Worm (Caenorhabditis elegans) whole organism, L1 larva: ENCODE measurements around the gene F43C11.8.

Source experiments
- C04F5.9 ChIP-seq: sonication (generic microtip); optimal IDR thresholded peaks from 2 replicates; lab custom pipeline; 2016; ENCODE audit warnings: missing genetic modification characterization, missing compliant biosample characterization
- C16A3.4 ChIP-seq: fragments of 150-350 bp; optimal IDR thresholded peaks from 2 replicates; lab custom pipeline; 2014; ENCODE audit warnings: missing biosample characterization, missing genetic modification characterization
- F16B12.6 ChIP-seq: fragments of 150-350 bp; optimal IDR thresholded peaks from 2 replicates; lab custom pipeline; 2014; ENCODE audit warnings: missing biosample characterization, missing genetic modification characterization
- aha-1 ChIP-seq: fragments of 150-350 bp; optimal IDR thresholded peaks from 2 replicates; lab custom pipeline; 2014; ENCODE audit warnings: missing biosample characterization, missing genetic modification characterization
- alr-1 ChIP-seq: fragments of 200-800 bp; sonication (Bioruptor generic); optimal IDR thresholded peaks from 2 replicates; lab custom pipeline; 2018; ENCODE audit warnings: borderline replicate concordance, mild to moderate bottlenecking, missing genetic modification characterization, missing compliant biosample characterization
- aly-2 ChIP-seq: fragments of 150-350 bp; optimal IDR thresholded peaks from 2 replicates; lab custom pipeline; 2014; ENCODE audit warnings: missing biosample characterization, missing genetic modification characterization
- blmp-1 ChIP-seq: fragments of 150-350 bp; optimal IDR thresholded peaks from 2 replicates; lab custom pipeline; 2014; ENCODE audit warnings: missing biosample characterization, missing genetic modification characterization
- ceh-63 ChIP-seq: fragments of 200-800 bp; sonication (Bioruptor generic); optimal IDR thresholded peaks from 2 replicates; lab custom pipeline; 2018; ENCODE audit warnings: mild to moderate bottlenecking, missing genetic modification characterization, missing compliant biosample characterization
- ceh-88 ChIP-seq: fragments of 200-800 bp; sonication (Bioruptor generic); IDR thresholded peaks from 2 replicates; pipeline ENCODE4 v1.3.6; 2022; ENCODE audit warnings: missing genetic modification characterization, missing compliant biosample characterization
- ceh-90 ChIP-seq: sonication (generic microtip); optimal IDR thresholded peaks from 2 replicates; lab custom pipeline; 2016; ENCODE audit warnings: missing genetic modification characterization, missing compliant biosample characterization
- ces-1 ChIP-seq: fragments of 150-350 bp; optimal IDR thresholded peaks from 2 replicates; lab custom pipeline; 2014; ENCODE audit warnings: missing biosample characterization, missing genetic modification reagents, missing genetic modification characterization
- dpl-1 ChIP-seq, 3 experiments: fragments of 150-350 bp in 2 of 3; sonication (generic microtip) in 1 of 3; optimal IDR thresholded peaks; 2 replicates each; lab custom pipeline; 2014 to 2017; ENCODE audit warnings: missing biosample characterization in 3 of 3, missing genetic modification characterization in 3 of 3, missing genetic modification reagents in 3 of 3
- egl-13 ChIP-seq: sonication (generic microtip); optimal IDR thresholded peaks from 2 replicates; lab custom pipeline; 2016; ENCODE audit warnings: missing genotype, missing genetic modification reagents, missing genetic modification characterization, missing compliant biosample characterization
- elt-2 ChIP-seq: sonication (generic microtip); optimal IDR thresholded peaks from 2 replicates; lab custom pipeline; 2016; ENCODE audit warnings: missing genetic modification characterization, mild to moderate bottlenecking, inconsistent platforms, missing compliant biosample characterization, missing genetic modification reagents
- elt-3 ChIP-seq, 6 experiments: fragments of 150-350 bp in 1 of 6; sonication (generic microtip); optimal IDR thresholded peaks; 2 replicates each; lab custom pipeline; 2017 to 2018; ENCODE audit warnings: missing biosample characterization in 6 of 6, missing genetic modification characterization in 6 of 6, inconsistent platforms in 1 of 6
- fkh-10 ChIP-seq: sonication (generic microtip); optimal IDR thresholded peaks from 2 replicates; lab custom pipeline; 2017; ENCODE audit warnings: missing biosample characterization, missing genetic modification reagents, missing genetic modification characterization
- fkh-4 ChIP-seq: sonication (generic microtip); optimal IDR thresholded peaks from 2 replicates; lab custom pipeline; 2016; ENCODE audit warnings: missing compliant biosample characterization, missing genetic modification characterization, borderline replicate concordance
- fkh-8 ChIP-seq: sonication (generic microtip); optimal IDR thresholded peaks from 2 replicates; lab custom pipeline; 2016; ENCODE audit warnings: mild to moderate bottlenecking, missing genetic modification characterization, missing compliant biosample characterization
- fos-1 ChIP-seq: fragments of 150-350 bp; optimal IDR thresholded peaks from 2 replicates; lab custom pipeline; 2014; ENCODE audit warnings: missing biosample characterization, missing genetic modification characterization
- hlh-4 ChIP-seq: sonication (generic microtip); optimal IDR thresholded peaks from 2 replicates; lab custom pipeline; 2016; ENCODE audit warnings: mild to moderate bottlenecking, missing genetic modification characterization, missing compliant biosample characterization
- hpl-2 ChIP-seq: fragments of 150-350 bp; optimal IDR thresholded peaks from 2 replicates; lab custom pipeline; 2014; ENCODE audit warnings: missing biosample characterization, missing genetic modification reagents, missing genetic modification characterization
- irx-1 ChIP-seq: sonication (generic microtip); optimal IDR thresholded peaks from 2 replicates; lab custom pipeline; 2016; ENCODE audit warnings: missing genetic modification characterization, missing compliant biosample characterization
- isw-1 ChIP-seq: fragments of 200-800 bp; sonication (Bioruptor generic); IDR thresholded peaks from 2 replicates; pipeline ENCODE4 v1.3.6; 2022; ENCODE audit warnings: missing genetic modification characterization, missing compliant biosample characterization
- lin-13 ChIP-seq: fragments of 150-350 bp; optimal IDR thresholded peaks from 2 replicates; lab custom pipeline; 2014; ENCODE audit warnings: missing biosample characterization, missing genetic modification reagents, missing genetic modification characterization
- lin-15B ChIP-seq: fragments of 150-350 bp; sonication (generic microtip); optimal IDR thresholded peaks from 3 replicates; lab custom pipeline; 2014; ENCODE audit warnings: missing biosample characterization, missing genetic modification characterization
- lin-35 ChIP-seq, 2 experiments: fragments of 150-350 bp; optimal IDR thresholded peaks; 2 replicates each; lab custom pipeline; 2014; ENCODE audit warnings: missing biosample characterization in 2 of 2, missing genetic modification characterization in 2 of 2, missing genetic modification reagents in 2 of 2
- lir-3 ChIP-seq: sonication (generic microtip); optimal IDR thresholded peaks from 2 replicates; lab custom pipeline; 2016; ENCODE audit warnings: mild to moderate bottlenecking, missing genetic modification characterization, moderate library complexity, missing compliant biosample characterization; ENCODE audit not compliant: poor library complexity
- mef-2 ChIP-seq: fragments of 150-350 bp; optimal IDR thresholded peaks from 2 replicates; lab custom pipeline; 2014; ENCODE audit warnings: missing biosample characterization, missing genetic modification characterization
- mep-1 ChIP-seq: fragments of 150-350 bp; optimal IDR thresholded peaks from 2 replicates; lab custom pipeline; 2014; ENCODE audit warnings: missing biosample characterization, missing genetic modification characterization
- nhr-12 ChIP-seq: sonication (generic microtip); optimal IDR thresholded peaks from 2 replicates; lab custom pipeline; 2017; ENCODE audit warnings: missing biosample characterization, missing genetic modification characterization
- nhr-19 ChIP-seq: fragments of 200-800 bp; sonication (Bioruptor generic); conservative IDR thresholded peaks from 2 replicates; pipeline ENCODE4 v1.3.6; 2022; ENCODE audit warnings: missing genetic modification characterization, missing compliant biosample characterization
- nhr-20 ChIP-seq: sonication (generic microtip); optimal IDR thresholded peaks from 2 replicates; lab custom pipeline; 2016; ENCODE audit warnings: mild to moderate bottlenecking, missing genetic modification characterization, missing compliant biosample characterization
- nhr-237 ChIP-seq: fragments of 150-350 bp; optimal IDR thresholded peaks from 2 replicates; lab custom pipeline; 2014; ENCODE audit warnings: missing biosample characterization, missing genetic modification characterization
- nhr-28 ChIP-seq: fragments of 150-350 bp; optimal IDR thresholded peaks from 2 replicates; lab custom pipeline; 2014; ENCODE audit warnings: missing biosample characterization, missing genetic modification characterization
- nhr-47 ChIP-seq: sonication (generic microtip); optimal IDR thresholded peaks from 2 replicates; lab custom pipeline; 2016; ENCODE audit warnings: mild to moderate bottlenecking, missing genetic modification characterization, moderate library complexity, missing compliant biosample characterization
- nhr-71 ChIP-seq: sonication (generic microtip); optimal IDR thresholded peaks from 2 replicates; lab custom pipeline; 2016; ENCODE audit warnings: mild to moderate bottlenecking, missing genetic modification characterization, moderate library complexity, missing compliant biosample characterization
- nhr-76 ChIP-seq: sonication (generic microtip); optimal IDR thresholded peaks from 2 replicates; lab custom pipeline; 2017; ENCODE audit warnings: missing biosample characterization, missing genetic modification characterization
- nhr-77 ChIP-seq: fragments of 150-350 bp; optimal IDR thresholded peaks from 2 replicates; lab custom pipeline; 2014; ENCODE audit warnings: missing biosample characterization, missing genetic modification characterization
- nhr-84 ChIP-seq: sonication (generic microtip); optimal IDR thresholded peaks from 2 replicates; lab custom pipeline; 2017; ENCODE audit warnings: missing biosample characterization, missing genetic modification characterization
- nhr-85 ChIP-seq: sonication (generic microtip); peaks from one replicate; lab custom pipeline; 2016; ENCODE audit warnings: missing genetic modification characterization, inconsistent platforms, missing compliant biosample characterization
- nhr-90 ChIP-seq: sonication (generic microtip); optimal IDR thresholded peaks from 2 replicates; lab custom pipeline; 2016; ENCODE audit warnings: mild to moderate bottlenecking, missing genetic modification characterization, missing compliant biosample characterization; ENCODE audit not compliant: poor library complexity
- pag-3 ChIP-seq: sonication (generic microtip); optimal IDR thresholded peaks from 2 replicates; lab custom pipeline; 2017; ENCODE audit warnings: missing genetic modification characterization, mild to moderate bottlenecking, missing compliant biosample characterization, antibody characterized with exemption, borderline replicate concordance; ENCODE audit not compliant: insufficient read depth
- pax-3 ChIP-seq: fragments of 200-800 bp; sonication (Bioruptor generic); optimal IDR thresholded peaks from 2 replicates; lab custom pipeline; 2018; ENCODE audit warnings: mild to moderate bottlenecking, missing genetic modification characterization, moderate library complexity, missing compliant biosample characterization
- rnt-1 ChIP-seq: sonication (generic microtip); optimal IDR thresholded peaks from 2 replicates; lab custom pipeline; 2016; ENCODE audit warnings: mild to moderate bottlenecking, missing genetic modification characterization, moderate library complexity, missing compliant biosample characterization
- snu-23 ChIP-seq: sonication (generic microtip); optimal IDR thresholded peaks from 2 replicates; lab custom pipeline; 2016; ENCODE audit warnings: missing genetic modification characterization, missing compliant biosample characterization
- sox-4 ChIP-seq: sonication (generic microtip); optimal IDR thresholded peaks from 2 replicates; lab custom pipeline; 2016; ENCODE audit warnings: missing genetic modification characterization, missing compliant biosample characterization
- sup-37 ChIP-seq: fragments of 200-800 bp; sonication (Bioruptor generic); optimal IDR thresholded peaks from 2 replicates; lab custom pipeline; 2018; ENCODE audit warnings: mild to moderate bottlenecking, missing genetic modification characterization, missing compliant biosample characterization
- tbx-2 ChIP-seq: sonication (generic microtip); optimal IDR thresholded peaks from 2 replicates; lab custom pipeline; 2016; ENCODE audit warnings: missing genetic modification characterization, missing compliant biosample characterization
- unc-130 ChIP-seq: fragments of 150-350 bp; optimal IDR thresholded peaks from 2 replicates; lab custom pipeline; 2017; ENCODE audit warnings: missing biosample characterization, missing genetic modification characterization, inconsistent platforms
- unc-30 ChIP-seq: sonication (generic microtip); optimal IDR thresholded peaks from 2 replicates; lab custom pipeline; 2017; ENCODE audit warnings: missing biosample characterization, missing genetic modification characterization
- unc-62 ChIP-seq: fragments of 150-350 bp; optimal IDR thresholded peaks from 2 replicates; lab custom pipeline; 2014; ENCODE audit warnings: missing biosample characterization, missing genetic modification reagents, missing genetic modification characterization
- unc-98 ChIP-seq: fragments of 200-800 bp; sonication (Bioruptor generic); IDR thresholded peaks from 2 replicates; pipeline ENCODE4 v1.3.6; 2022; ENCODE audit warnings: missing genetic modification characterization, missing compliant biosample characterization
- xbp-1 ChIP-seq: sonication (generic microtip); optimal IDR thresholded peaks from 2 replicates; lab custom pipeline; 2016; ENCODE audit warnings: missing genetic modification characterization, missing compliant biosample characterization
- ztf-11 ChIP-seq, 2 experiments: sonication (generic microtip); optimal IDR thresholded peaks; 2 replicates each; lab custom pipeline; 2016 to 2017; ENCODE audit warnings: missing genetic modification characterization in 2 of 2, missing biosample characterization in 1 of 2, missing compliant biosample characterization in 1 of 2

The F43C11.8 gene

ce11 chrII:2342004-2342479, 9.7 kb downstream of the F43C11.8 start, which contains the start of gene F43C11.6:
Gene F43C11.6 (plus strand): TSS chrII:2342429.
- TF ChIP-seq alr-1 (tag; lab: Kevin White, UChicago) (no peak), ces-1 (no peak), fkh-4 (tag; lab: Kevin White, UChicago) (no peak), irx-1 (tag; lab: Kevin White, UChicago) (no peak), nhr-85 (tag; lab: Kevin White, UChicago) (no peak), nhr-77 (tag; lab: Kevin White, UChicago) (no peak), nhr-90 (tag; lab: Kevin White, UChicago) (no peak), nhr-28 (tag; lab: Kevin White, UChicago) (no peak), ceh-90 (no peak), nhr-47 (no peak), egl-13 (tag; lab: Kevin White, UChicago) (no peak), ceh-88 (GFP tag; lab: Robert Waterston, UW) (no peak), snu-23 (GFP tag; lab: Kevin White, UChicago) (no peak), nhr-71 (no peak), pag-3 (tag; lab: Kevin White, UChicago) (no peak), unc-130 (tag; lab: Kevin White, UChicago) (no peak), nhr-237 (tag; lab: Kevin White, UChicago) (no peak), isw-1 (GFP tag; lab: Robert Waterston, UW) (no peak; the same call in 1 of the 2 replicates), F16B12.6 (tag; lab: Kevin White, UChicago) (peak; percentile 48), nhr-84 (tag; lab: Kevin White, UChicago) (no peak), lin-13 (GFP tag; lab: Kevin White, UChicago) (peak; percentile 25), fkh-10 (no peak), elt-3 (tag; optimal IDR thresholded peaks at IDR 0.05; lab: Kevin White, UChicago) (no peak), lin-15B (tag; lab: Kevin White, UChicago) (peak; percentile 27), aha-1 (tag; lab: Kevin White, UChicago) (no peak), aly-2 (tag; lab: Kevin White, UChicago) (no peak), blmp-1 (tag; lab: Kevin White, UChicago) (no peak), nhr-76 (tag; lab: Kevin White, UChicago) (no peak), C16A3.4 (tag; lab: Kevin White, UChicago) (peak; percentile 55), nhr-20 (peak; percentile 1), nhr-19 (GFP tag; lab: Robert Waterston, UW) (no peak), elt-2 (tag; lab: Kevin White, UChicago) (no peak), unc-98 (GFP tag; lab: Robert Waterston, UW) (no peak), fkh-8 (tag; lab: Kevin White, UChicago) (no peak), hpl-2 (GFP tag; lab: Kevin White, UChicago) (no peak), tbx-2 (no peak), sup-37 (GFP tag; lab: Kevin White, UChicago) (no peak), fos-1 (tag; lab: Kevin White, UChicago) (no peak), sox-4 (no peak), C04F5.9 (tag; lab: Kevin White, UChicago) (no peak), hlh-4 (tag; lab: Kevin White, UChicago) (no peak), ztf-11 (tag; optimal IDR thresholded peaks at IDR 0.05; lab: Kevin White, UChicago) (no peak), dpl-1 (GFP tag; optimal IDR thresholded peaks at IDR 0.05; lab: Kevin White, UChicago) (peak; percentile 35 to 76 (median 37)), ceh-63 (GFP tag; lab: Kevin White, UChicago) (no peak), lin-35 (GFP tag; optimal IDR thresholded peaks at IDR 0.05; lab: Kevin White, UChicago) (peak; percentile 49 to 77), unc-62 (GFP tag; lab: Kevin White, UChicago) (no peak), rnt-1 (tag; lab: Kevin White, UChicago) (peak; percentile 81), unc-30 (tag; lab: Kevin White, UChicago) (no peak), nhr-12 (no peak), mep-1 (tag; lab: Kevin White, UChicago) (no peak), pax-3 (tag; lab: Kevin White, UChicago) (no peak), xbp-1 (tag; lab: Kevin White, UChicago) (peak; percentile 8), mef-2 (tag; lab: Kevin White, UChicago) (no peak), lir-3 (tag; lab: Kevin White, UChicago) (no peak)
